Fruit fly (Drosophila melanogaster) whole organism, pupa: ENCODE results near the gene CG42327.

ENCODE experiments used
- CG10348 ChIP-seq: fragments of 200-800 bp; sonication (Bioruptor generic); IDR thresholded peaks from 2 replicates; pipeline ENCODE4 v1.3.6; 2022; ENCODE audit warnings: missing biosample characterization, missing genetic modification characterization
- CG12605 ChIP-seq: fragments of 200-800 bp; sonication (Bioruptor generic); IDR thresholded peaks from 2 replicates; pipeline ENCODE4 v1.3.6; 2022; ENCODE audit warnings: missing biosample characterization, missing genetic modification characterization
- CG13204 ChIP-seq: fragments of 200-800 bp; sonication (Bioruptor generic); optimal IDR thresholded peaks from 2 replicates; lab custom pipeline; 2018; ENCODE audit warnings: missing biosample characterization, mild to moderate bottlenecking, missing genetic modification characterization, moderate library complexity
- CG14655 ChIP-seq: fragments of 200-800 bp; sonication (Bioruptor generic); optimal IDR thresholded peaks from 3 replicates; lab custom pipeline; 2017; ENCODE audit warnings: mild to moderate bottlenecking, missing biosample characterization, missing genetic modification reagents, missing genetic modification characterization
- CG15710 ChIP-seq: fragments of 200-800 bp; sonication (Bioruptor generic); optimal IDR thresholded peaks from 2 replicates; lab custom pipeline; 2018; ENCODE audit warnings: missing biosample characterization, mild to moderate bottlenecking, missing genetic modification characterization, moderate library complexity
- CG17806 ChIP-seq: fragments of 200-800 bp; sonication (Bioruptor generic); optimal IDR thresholded peaks from 2 replicates; lab custom pipeline; 2018; ENCODE audit warnings: missing biosample characterization, mild to moderate bottlenecking, missing genetic modification characterization, moderate library complexity
- CG32121 ChIP-seq: fragments of 200-800 bp; sonication (Bioruptor generic); IDR thresholded peaks from 2 replicates; pipeline ENCODE4 v1.3.6; 2022; ENCODE audit warnings: missing biosample characterization, missing genetic modification characterization
- CG34367 ChIP-seq: fragments of 200-800 bp; sonication (Bioruptor generic); optimal IDR thresholded peaks from 2 replicates; lab custom pipeline; 2018; ENCODE audit warnings: missing biosample characterization, mild to moderate bottlenecking, missing genetic modification characterization
- CG4496 ChIP-seq: fragments of 200-800 bp; sonication (Bioruptor generic); IDR thresholded peaks from 3 replicates; pipeline ENCODE4 v1.3.6; 2022; ENCODE audit warnings: missing biosample characterization, missing genetic modification characterization
- CG8159 ChIP-seq: fragments of 200-800 bp; sonication (Bioruptor generic); optimal IDR thresholded peaks from 3 replicates; lab custom pipeline; 2018; ENCODE audit warnings: missing biosample characterization, mild to moderate bottlenecking, missing genetic modification characterization, moderate library complexity
- CG8301 ChIP-seq: fragments of 200-800 bp; sonication (Bioruptor generic); optimal IDR thresholded peaks from 2 replicates; lab custom pipeline; 2018; ENCODE audit warnings: missing biosample characterization, mild to moderate bottlenecking, missing genetic modification characterization
- CG9948 ChIP-seq: fragments of 200-800 bp; sonication (Bioruptor generic); optimal IDR thresholded peaks from 2 replicates; lab custom pipeline; 2018; ENCODE audit warnings: missing biosample characterization, mild to moderate bottlenecking, missing genetic modification characterization, moderate library complexity
- D1 ChIP-seq: fragments of 200-800 bp; sonication (Bioruptor generic); optimal IDR thresholded peaks from 2 replicates; lab custom pipeline; 2018; ENCODE audit warnings: missing biosample characterization, mild to moderate bottlenecking, missing genetic modification characterization, moderate library complexity
- Ets98B ChIP-seq: fragments of 200-800 bp; sonication (Bioruptor generic); IDR thresholded peaks from 2 replicates; pipeline ENCODE4 v1.3.6; 2022; ENCODE audit warnings: missing biosample characterization, missing genetic modification characterization
- Pif1A ChIP-seq: fragments of 200-800 bp; sonication (Bioruptor generic); optimal IDR thresholded peaks from 3 replicates; lab custom pipeline; 2016; ENCODE audit warnings: missing biosample characterization, missing genetic modification characterization
- Pif1B ChIP-seq: fragments of 200-800 bp; sonication (Bioruptor generic); optimal IDR thresholded peaks from 3 replicates; lab custom pipeline; 2016; ENCODE audit warnings: missing biosample characterization, missing genetic modification characterization
- Snoo ChIP-seq: fragments of 200-800 bp; sonication (Bioruptor generic); optimal IDR thresholded peaks from 3 replicates; lab custom pipeline; 2017; ENCODE audit warnings: missing biosample characterization, mild to moderate bottlenecking, missing genetic modification characterization, inconsistent platforms
- fd96Ca ChIP-seq: fragments of 200-800 bp; sonication (Bioruptor generic); IDR thresholded peaks from 3 replicates; pipeline ENCODE4 v1.3.6; 2022; ENCODE audit warnings: missing biosample characterization, missing genetic modification characterization
- gl ChIP-seq: fragments of 200-800 bp; sonication (Bioruptor generic); optimal IDR thresholded peaks from 2 replicates; lab custom pipeline; 2018; ENCODE audit warnings: missing biosample characterization, mild to moderate bottlenecking, missing genetic modification characterization
- rn ChIP-seq: fragments of 200-800 bp; sonication (Bioruptor generic); IDR thresholded peaks from 2 replicates; pipeline ENCODE4 v1.3.6; 2022; ENCODE audit warnings: missing biosample characterization, missing genetic modification characterization

Gene CG42327

dm6 chr3R:11721593-11721992 lies 65.6 kb downstream of the CG42327 start, which contains the start of gene CG12594:
TSS of gene CG12594 (plus strand) at chr3R:11721734.
- no peak for TF ChIP-seq CG10348 (GFP tag; lab: Robert Waterston, UW)
- no peak for TF ChIP-seq CG13204 (GFP tag; lab: Kevin White, UChicago)
- no peak for TF ChIP-seq fd96Ca (GFP tag; lab: Robert Waterston, UW)
- no peak for TF ChIP-seq Pif1B (GFP tag; lab: Kevin White, UChicago)
- no peak for TF ChIP-seq CG14655
- no peak for TF ChIP-seq CG8159
- TF ChIP-seq Pif1A, result no peak
- no peak for TF ChIP-seq CG32121 (GFP tag; lab: Robert Waterston, UW)
- TF ChIP-seq Snoo (tag; lab: Kevin White, UChicago), result no peak
- TF ChIP-seq gl, result no peak
- TF ChIP-seq CG17806 (tag; lab: Kevin White, UChicago), result no peak
- no peak for TF ChIP-seq CG15710 (tag; lab: Kevin White, UChicago)
- TF ChIP-seq Ets98B (GFP tag; lab: Robert Waterston, UW), result no peak
- TF ChIP-seq D1 (tag; lab: Kevin White, UChicago), result no peak
- TF ChIP-seq CG4496 (GFP tag; lab: Robert Waterston, UW), result no peak
- TF ChIP-seq CG34367 (tag; lab: Kevin White, UChicago), result no peak
- TF ChIP-seq CG9948 (tag; lab: Kevin White, UChicago), result no peak
- TF ChIP-seq CG12605 (GFP tag; lab: Robert Waterston, UW), result no peak
- no peak for TF ChIP-seq rn (GFP tag; lab: Robert Waterston, UW)
- no peak for TF ChIP-seq CG8301 (tag; lab: Kevin White, UChicago)
